Worm (Caenorhabditis elegans) whole organism, L1 larva: ENCODE results near the gene F10A3.17.

Experiments used
- C34B4.2 ChIP-seq: sonication (generic microtip); optimal IDR thresholded peaks from 2 replicates; lab custom pipeline; 2017; ENCODE audit warnings: mild to moderate bottlenecking, missing genetic modification characterization, missing compliant biosample characterization
- F16B12.6 ChIP-seq: fragments of 150-350 bp; optimal IDR thresholded peaks from 2 replicates; lab custom pipeline; 2014; ENCODE audit warnings: missing biosample characterization, missing genetic modification characterization
- aly-2 ChIP-seq: fragments of 150-350 bp; optimal IDR thresholded peaks from 2 replicates; lab custom pipeline; 2014; ENCODE audit warnings: missing biosample characterization, missing genetic modification characterization
- ceh-90 ChIP-seq: sonication (generic microtip); optimal IDR thresholded peaks from 2 replicates; lab custom pipeline; 2016; ENCODE audit warnings: missing genetic modification characterization, missing compliant biosample characterization
- dsc-1 ChIP-seq: sonication (generic microtip); optimal IDR thresholded peaks from 2 replicates; lab custom pipeline; 2016; ENCODE audit warnings: mild to moderate bottlenecking, missing genetic modification characterization, missing compliant biosample characterization
- efl-1 ChIP-seq, 4 experiments: fragments of 150-350 bp; optimal IDR thresholded peaks in 3 of 4; peaks in 1 of 4; 1 replicate in 1 of 4; 2 replicates in 3 of 4; lab custom pipeline; 2014; ENCODE audit warnings: missing biosample characterization in 2 of 4, missing genetic modification characterization in 2 of 4, missing genetic modification reagents in 2 of 4
- efl-3 ChIP-seq: fragments of 200-800 bp; sonication (Bioruptor generic); optimal IDR thresholded peaks from 2 replicates; lab custom pipeline; 2018; ENCODE audit warnings: mild to moderate bottlenecking, missing genetic modification characterization, missing compliant biosample characterization
- egl-27 ChIP-seq, 2 experiments: fragments of 150-350 bp in 1 of 2; sonication (generic microtip); optimal IDR thresholded peaks; 3 replicates each; lab custom pipeline; 2017 to 2018; ENCODE audit warnings: missing biosample characterization in 2 of 2, missing genetic modification characterization in 2 of 2, missing genetic modification reagents in 2 of 2
- elt-2 ChIP-seq: sonication (generic microtip); optimal IDR thresholded peaks from 2 replicates; lab custom pipeline; 2016; ENCODE audit warnings: missing genetic modification characterization, mild to moderate bottlenecking, inconsistent platforms, missing compliant biosample characterization, missing genetic modification reagents
- ets-5 ChIP-seq: fragments of 200-800 bp; sonication (Bioruptor generic); IDR thresholded peaks from 2 replicates; pipeline ENCODE4 v1.3.6; 2022; ENCODE audit warnings: missing genetic modification characterization, missing compliant biosample characterization
- fkh-4 ChIP-seq: sonication (generic microtip); optimal IDR thresholded peaks from 2 replicates; lab custom pipeline; 2016; ENCODE audit warnings: missing compliant biosample characterization, missing genetic modification characterization, borderline replicate concordance
- grh-1 ChIP-seq: fragments of 200-800 bp; sonication (Bioruptor generic); IDR thresholded peaks from 2 replicates; pipeline ENCODE4 v1.3.6; 2022; ENCODE audit warnings: missing genetic modification reagents, missing genetic modification characterization, missing compliant biosample characterization
- irx-1 ChIP-seq: sonication (generic microtip); optimal IDR thresholded peaks from 2 replicates; lab custom pipeline; 2016; ENCODE audit warnings: missing genetic modification characterization, missing compliant biosample characterization
- isw-1 ChIP-seq: fragments of 200-800 bp; sonication (Bioruptor generic); IDR thresholded peaks from 2 replicates; pipeline ENCODE4 v1.3.6; 2022; ENCODE audit warnings: missing genetic modification characterization, missing compliant biosample characterization
- mep-1 ChIP-seq: fragments of 150-350 bp; optimal IDR thresholded peaks from 2 replicates; lab custom pipeline; 2014; ENCODE audit warnings: missing biosample characterization, missing genetic modification characterization
- nhr-11 ChIP-seq: fragments of 150-350 bp; optimal IDR thresholded peaks from 2 replicates; lab custom pipeline; 2014; ENCODE audit warnings: missing biosample characterization, missing genetic modification characterization
- nhr-28 ChIP-seq: fragments of 150-350 bp; optimal IDR thresholded peaks from 2 replicates; lab custom pipeline; 2014; ENCODE audit warnings: missing biosample characterization, missing genetic modification characterization
- nhr-84 ChIP-seq: sonication (generic microtip); optimal IDR thresholded peaks from 2 replicates; lab custom pipeline; 2017; ENCODE audit warnings: missing biosample characterization, missing genetic modification characterization
- nhr-85 ChIP-seq: sonication (generic microtip); peaks from one replicate; lab custom pipeline; 2016; ENCODE audit warnings: missing genetic modification characterization, inconsistent platforms, missing compliant biosample characterization
- pag-3 ChIP-seq: sonication (generic microtip); optimal IDR thresholded peaks from 2 replicates; lab custom pipeline; 2017; ENCODE audit warnings: missing genetic modification characterization, mild to moderate bottlenecking, missing compliant biosample characterization, antibody characterized with exemption, borderline replicate concordance; ENCODE audit not compliant: insufficient read depth
- rnt-1 ChIP-seq: sonication (generic microtip); optimal IDR thresholded peaks from 2 replicates; lab custom pipeline; 2016; ENCODE audit warnings: mild to moderate bottlenecking, missing genetic modification characterization, moderate library complexity, missing compliant biosample characterization
- unc-30 ChIP-seq: sonication (generic microtip); optimal IDR thresholded peaks from 2 replicates; lab custom pipeline; 2017; ENCODE audit warnings: missing biosample characterization, missing genetic modification characterization
- vab-15 ChIP-seq: sonication (generic microtip); optimal IDR thresholded peaks from 2 replicates; lab custom pipeline; 2017; ENCODE audit warnings: missing genotype, mild to moderate bottlenecking, missing genetic modification characterization, missing compliant biosample characterization
- zag-1 ChIP-seq: fragments of 150-350 bp; optimal IDR thresholded peaks from 2 replicates; lab custom pipeline; 2014; ENCODE audit warnings: missing biosample characterization, missing genetic modification characterization
- zip-4 ChIP-seq: fragments of 200-800 bp; sonication (Bioruptor generic); optimal IDR thresholded peaks from 2 replicates; lab custom pipeline; 2018; ENCODE audit warnings: mild to moderate bottlenecking, missing genetic modification characterization, moderate library complexity, missing compliant biosample characterization
- ztf-11 ChIP-seq, 2 experiments: sonication (generic microtip); optimal IDR thresholded peaks; 2 replicates each; lab custom pipeline; 2016 to 2017; ENCODE audit warnings: missing genetic modification characterization in 2 of 2, missing biosample characterization in 1 of 2, missing compliant biosample characterization in 1 of 2

The F10A3.17 gene

ce11 chrV:16132705-16133104 lies 26.8 kb downstream of the F10A3.17 start, which contains the start of gene fbxa-144:
TSS of gene fbxa-144 (minus strand) at chrV:16132805.
- TF ChIP-seq egl-27 (tag; optimal IDR thresholded peaks at IDR 0.05; lab: Kevin White, UChicago) (no peak), dsc-1 (tag; lab: Kevin White, UChicago) (no peak)

ce11 chrV:16132215-16132614 lies 27.3 kb downstream of the F10A3.17 start:
- TF ChIP-seq isw-1 (GFP tag; lab: Robert Waterston, UW): no peak
- peak; percentile 15 for TF ChIP-seq zip-4 (GFP tag; lab: Kevin White, UChicago)

ce11 chrV:16131249-16131648 lies 28.2 kb downstream of the F10A3.17 start, which contains the start of gene fbxa-142:
TSS of gene fbxa-142 (minus strand) at chrV:16131349.
- TF ChIP-seq C34B4.2 (no peak), pag-3 (no peak), irx-1 (tag; lab: Kevin White, UChicago) (no peak), zag-1 (tag; lab: Kevin White, UChicago) (no peak)

- TF ChIP-seq ztf-11 (tag; optimal IDR thresholded peaks at IDR 0.05; lab: Kevin White, UChicago) (no peak), F16B12.6 (no peak), elt-2 (tag; lab: Kevin White, UChicago) (peak; percentile 20), efl-3 (no peak), nhr-84 (tag; lab: Kevin White, UChicago) (no peak)
Measured at ce11 chrV:16129116-16129515, 30.4 kb downstream of the F10A3.17 start.

- no peak for TF ChIP-seq egl-27 (tag; optimal IDR thresholded peaks at IDR 0.05; lab: Kevin White, UChicago)
- TF ChIP-seq vab-15 (tag; lab: Kevin White, UChicago): no peak
- no peak for TF ChIP-seq nhr-28 (tag; lab: Kevin White, UChicago)
- no peak for TF ChIP-seq efl-1 (optimal IDR thresholded peaks at IDR 0.05; lab: Kevin White, UChicago)
- peak in 1 of 2 experiments; percentile 6 for TF ChIP-seq efl-1 (GFP tag; optimal IDR thresholded peaks at IDR 0.05 in 1 of 2; lab: Kevin White, UChicago)
Measured at ce11 chrV:16127401-16127800, 32.1 kb downstream of the F10A3.17 start, which contains the start of gene fbxa-143. TSS of gene fbxa-143 (minus strand) at chrV:16127501.

ce11 chrV:16124739-16125138 lies 34.8 kb downstream of the F10A3.17 start, which contains the start of gene nhr-111:
TSS of gene nhr-111 (minus strand) at chrV:16124839.
- TF ChIP-seq mep-1 (tag; lab: Kevin White, UChicago): no peak
- TF ChIP-seq rnt-1 (tag; lab: Kevin White, UChicago): no peak
- TF ChIP-seq ceh-90 (tag; lab: Kevin White, UChicago): no peak
- TF ChIP-seq efl-1 (optimal IDR thresholded peaks at IDR 0.05; lab: Kevin White, UChicago): no peak
- TF ChIP-seq efl-1 (GFP tag; optimal IDR thresholded peaks at IDR 0.05 in 1 of 2; lab: Kevin White, UChicago): no peak
- no peak for TF ChIP-seq fkh-4 (tag; lab: Kevin White, UChicago)
- TF ChIP-seq ets-5 (GFP tag; lab: Robert Waterston, UW): no peak
- TF ChIP-seq nhr-11 (tag; lab: Kevin White, UChicago): no peak

ce11 chrV:16121451-16121850 lies 38.0 kb downstream of the F10A3.17 start:
- TF ChIP-seq efl-1 (optimal IDR thresholded peaks at IDR 0.05; lab: Kevin White, UChicago) (no peak), efl-1 (GFP tag; optimal IDR thresholded peaks at IDR 0.05 in 1 of 2; lab: Kevin White, UChicago) (peak in 1 of 2 experiments; percentile 22), grh-1 (no peak)

- no peak for TF ChIP-seq aly-2 (tag; lab: Kevin White, UChicago)
- no peak for TF ChIP-seq unc-30 (tag; lab: Kevin White, UChicago)
- TF ChIP-seq nhr-85 (tag; lab: Kevin White, UChicago): peak; percentile 60
- peak; percentile 50 for TF ChIP-seq elt-2 (tag; lab: Kevin White, UChicago)
- TF ChIP-seq nhr-84 (tag; lab: Kevin White, UChicago): no peak
Measured at ce11 chrV:16120922-16121321, 38.6 kb downstream of the F10A3.17 start, which contains the start of gene skr-3. TSS of gene skr-3 (plus strand) at chrV:16121084.
